Worm (Caenorhabditis elegans) whole organism, L4/young adult: ENCODE results near the gene arg-1.

Experiments used
- W03F9.2 ChIP-seq: fragments of 150-350 bp; optimal IDR thresholded peaks from 2 replicates; lab custom pipeline; 2014; ENCODE audit warnings: missing biosample characterization, missing genetic modification characterization
- dao-5 ChIP-seq: sonication (generic microtip); optimal IDR thresholded peaks from 2 replicates; lab custom pipeline; 2016; ENCODE audit warnings: missing genotype, missing genetic modification characterization, moderate library complexity, missing compliant biosample characterization
- him-1 ChIP-seq: sonication (generic microtip); optimal IDR thresholded peaks from 2 replicates; lab custom pipeline; 2016; ENCODE audit warnings: missing genotype, missing genetic modification reagents, missing genetic modification characterization, missing compliant biosample characterization

DNA sequence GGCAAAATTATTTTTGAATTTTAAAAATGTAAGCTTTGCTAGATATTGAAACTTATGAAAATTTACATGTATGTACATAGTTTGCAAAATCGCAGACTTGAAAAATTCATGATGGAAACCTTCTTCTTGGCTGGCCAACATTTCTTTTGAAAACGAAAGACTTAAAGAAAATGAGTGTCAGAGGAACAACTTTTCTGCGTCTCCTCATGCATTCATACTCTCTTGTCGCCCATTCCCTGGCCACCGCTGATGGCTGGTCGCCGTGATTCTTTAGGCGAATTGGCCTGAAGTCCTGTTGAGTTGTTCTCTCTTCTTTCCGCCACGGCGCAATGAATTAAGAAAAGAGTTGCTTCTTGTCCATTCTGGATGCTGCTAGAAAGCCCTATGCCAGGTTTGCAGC is 9.4 kb downstream of the arg-1 start:
- TF ChIP-seq him-1 (tag; lab: Kevin White, UChicago) (no peak), dao-5 (no peak), W03F9.2 (no peak)
